Worm (Caenorhabditis elegans): Measurements from ENCODE around the gene srbc-19.
A peak's percentile ranks its signal among the peaks of the same experiment; 100 is the strongest.

The srbc-19 gene

ce11 chrV:2207527-2207926 is 40.9 kb upstream of the srbc-19 start:
- TF ChIP-seq sup-37 (GFP tag; optimal IDR thresholded peaks at IDR 0.05) (no peak), fkh-8 (tag; optimal IDR thresholded peaks at IDR 0.05) (no peak), unc-98 (GFP tag; IDR thresholded peaks at IDR 0.05) (no peak), mab-9 (GFP tag; IDR thresholded peaks at IDR 0.05) (no peak), efl-1 (optimal IDR thresholded peaks at IDR 0.05) (no peak), efl-1 (GFP tag; optimal IDR thresholded peaks at IDR 0.05 in 1 of 2) (no peak), lir-3 (tag; optimal IDR thresholded peaks at IDR 0.05; ENCODE audit: poor library complexity) (no peak), hlh-17 (GFP tag; optimal IDR thresholded peaks at IDR 0.05; ENCODE audit: borderline replicate concordance) (no peak), lin-15B (tag; optimal IDR thresholded peaks at IDR 0.05) (no peak), egl-13 (tag; optimal IDR thresholded peaks at IDR 0.05) (no peak), ceh-88 (GFP tag; IDR thresholded peaks at IDR 0.05) (no peak), nhr-19 (GFP tag; conservative IDR thresholded peaks at IDR 0.05) (no peak), nhr-90 (tag; optimal IDR thresholded peaks at IDR 0.05; ENCODE audit: poor library complexity) (no peak), dpl-1 (GFP tag; optimal IDR thresholded peaks at IDR 0.05) (no peak), grh-1 (GFP tag; IDR thresholded peaks at IDR 0.05) (no peak), lin-13 (GFP tag; optimal IDR thresholded peaks at IDR 0.05) (no peak), lsy-2 (tag; optimal IDR thresholded peaks at IDR 0.05) (no peak), alr-1 (tag; optimal IDR thresholded peaks at IDR 0.05; ENCODE audit: borderline replicate concordance) (no peak), elt-3 (tag; optimal IDR thresholded peaks at IDR 0.05) (no peak)

ce11 chrV:2206801-2207200 is 40.2 kb upstream of the srbc-19 start, which contains the start of gene svh-11:
TSS of gene svh-11 (plus strand) at chrV:2207101.
- TF ChIP-seq F16B12.6 (tag; optimal IDR thresholded peaks at IDR 0.05) (no peak), dsc-1 (tag; optimal IDR thresholded peaks at IDR 0.05) (no peak), sox-4 (tag; optimal IDR thresholded peaks at IDR 0.05) (no peak), ces-1 (GFP tag; optimal IDR thresholded peaks at IDR 0.05) (no peak), ceh-82 (tag; optimal IDR thresholded peaks at IDR 0.05) (no peak), hlh-17 (GFP tag; optimal IDR thresholded peaks at IDR 0.05; ENCODE audit: borderline replicate concordance) (no peak), ceh-88 (GFP tag; IDR thresholded peaks at IDR 0.05) (no peak)

ce11 chrV:2206181-2206580 is 39.6 kb upstream of the srbc-19 start, which contains the start of gene srt-40:
TSS of gene srt-40 (minus strand) at chrV:2206281.
- no peak for TF ChIP-seq elt-3 (tag; optimal IDR thresholded peaks at IDR 0.05)
- no peak for TF ChIP-seq aly-2 (tag; optimal IDR thresholded peaks at IDR 0.05)
- no peak for TF ChIP-seq hlh-17 (GFP tag; optimal IDR thresholded peaks at IDR 0.05; ENCODE audit: borderline replicate concordance)
- no peak for TF ChIP-seq mep-1 (tag; optimal IDR thresholded peaks at IDR 0.05)
- TF ChIP-seq ets-5 (GFP tag; IDR thresholded peaks at IDR 0.05), result no peak

- TF ChIP-seq unc-98 (GFP tag; IDR thresholded peaks at IDR 0.05) (no peak), zag-1 (tag; optimal IDR thresholded peaks at IDR 0.05) (no peak), dpl-1 (GFP tag; optimal IDR thresholded peaks at IDR 0.05) (no peak), ztf-11 (tag; optimal IDR thresholded peaks at IDR 0.05) (no peak), fkh-4 (tag; optimal IDR thresholded peaks at IDR 0.05; ENCODE audit: borderline replicate concordance) (peak; percentile 71), ceh-63 (GFP tag; optimal IDR thresholded peaks at IDR 0.05) (no peak), fkh-8 (tag; optimal IDR thresholded peaks at IDR 0.05) (no peak), dsc-1 (tag; optimal IDR thresholded peaks at IDR 0.05) (peak; percentile 91), vab-15 (tag; optimal IDR thresholded peaks at IDR 0.05) (no peak), ceh-90 (tag; optimal IDR thresholded peaks at IDR 0.05) (no peak)
These were observed 37.5 kb upstream of the srbc-19 start, which contains the start of gene cyp-33C12 for ce11 chrV:2204080-2204479. TSS of gene cyp-33C12 (minus strand) at chrV:2204400.

DNA sequence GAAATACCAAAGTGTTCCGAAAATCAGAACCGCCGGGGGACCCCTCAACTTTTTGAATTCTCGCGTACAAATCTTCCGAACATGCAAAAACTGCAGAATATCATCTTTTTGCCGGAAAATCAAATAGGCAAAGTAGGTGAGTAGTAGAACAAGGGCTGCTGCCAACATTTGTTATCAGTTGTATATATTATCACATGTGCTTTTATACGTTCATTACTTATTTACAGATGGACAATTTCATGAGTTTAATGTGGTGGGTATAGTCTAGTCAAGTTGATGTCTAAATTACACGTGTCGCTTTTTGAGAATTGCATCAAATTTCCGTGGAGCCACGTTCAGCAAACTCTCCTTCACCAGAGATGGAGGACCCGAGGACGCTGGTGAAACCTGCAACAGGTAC is 34.7 kb upstream of the srbc-19 start, which contains the start of gene cyp-32B1:
Gene cyp-32B1 (minus strand): TSS at position 176 of the 400 bp plus-strand sequence.
- TF ChIP-seq lin-35 (GFP tag; optimal IDR thresholded peaks at IDR 0.05) (peak in 1 of 2 experiments; percentile 5), unc-62 (GFP tag; optimal IDR thresholded peaks at IDR 0.05) (no peak), efl-3 (GFP tag; optimal IDR thresholded peaks at IDR 0.05) (no peak), lir-3 (tag; optimal IDR thresholded peaks at IDR 0.05; ENCODE audit: poor library complexity) (no peak), ceh-63 (GFP tag; optimal IDR thresholded peaks at IDR 0.05) (no peak), mdl-1 (tag; optimal IDR thresholded peaks at IDR 0.05) (no peak), elt-2 (tag; optimal IDR thresholded peaks at IDR 0.05) (peak; percentile 34), hpl-2 (GFP tag; optimal IDR thresholded peaks at IDR 0.05) (no peak), pqm-1 (tag; optimal IDR thresholded peaks at IDR 0.05) (no peak)

All from whole organism, L1 larva.